Fruit fly (Drosophila melanogaster): ENCODE measurements around the gene CG13284.

- TF ChIP-seq CG15336 (GFP tag; IDR thresholded peaks at IDR 0.05) = no peak
- no peak for TF ChIP-seq dsx (GFP tag; optimal IDR thresholded peaks at IDR 0.05; ENCODE audit: poor library complexity, severe bottlenecking)
- no peak for TF ChIP-seq Sox14 (GFP tag; optimal IDR thresholded peaks at IDR 0.05)
- TF ChIP-seq Sox15 (GFP tag; optimal IDR thresholded peaks at IDR 0.05) = no peak
These were observed 29.2 kb upstream of the CG13284 start for dm6 chr2L:16877678-16878077.
